Fruit fly (Drosophila melanogaster) Kc167 (cell line): ENCODE data around the gene Cht7.

Experiments used
- Myc ChIP-seq: fragments of >200 bp; optimal IDR thresholded peaks from 2 replicates; lab custom pipeline; 2017; ENCODE audit warnings: missing external identifiers
- Sin3A ChIP-seq: fragments of >200 bp; optimal IDR thresholded peaks from 2 replicates; lab custom pipeline; 2018; ENCODE audit warnings: missing external identifiers
- h ChIP-seq: fragments of >200 bp; optimal IDR thresholded peaks from 3 replicates; lab custom pipeline; 2018; ENCODE audit warnings: missing external identifiers
- insv ChIP-seq: fragments of >200 bp; optimal IDR thresholded peaks from 3 replicates; lab custom pipeline; 2018; ENCODE audit warnings: missing external identifiers
- psq ChIP-seq: fragments of >200 bp; optimal IDR thresholded peaks from 2 replicates; lab custom pipeline; 2017; ENCODE audit warnings: missing external identifiers
- ttk ChIP-seq: sonication (Bioruptor generic); optimal IDR thresholded peaks from 2 replicates; lab custom pipeline; 2017; ENCODE audit warnings: missing external identifiers

Gene Cht7

DNA sequence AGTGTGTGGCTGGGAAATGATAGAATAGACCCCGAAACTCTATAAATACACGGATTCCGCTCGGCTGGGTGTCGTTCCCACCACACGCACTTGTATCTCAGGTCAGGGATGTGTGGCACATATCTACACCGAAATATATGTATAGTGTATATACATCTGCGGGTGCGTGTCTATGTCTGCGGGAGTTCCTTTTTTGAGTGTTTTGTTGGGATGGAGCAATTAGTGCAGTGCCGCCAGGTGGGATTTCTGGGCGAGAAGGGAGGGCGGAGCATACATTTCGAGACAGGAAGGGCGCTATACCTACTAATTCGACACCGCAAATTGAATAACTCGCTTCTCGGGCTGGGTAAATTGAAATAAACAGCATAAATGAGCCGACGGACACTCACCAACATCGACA is 19.7 kb upstream of the Cht7 start:
- no peak for TF ChIP-seq Myc (lab: Kevin White, UChicago)
- no peak for TF ChIP-seq insv (lab: Kevin White, UChicago)
- no peak for TF ChIP-seq ttk (lab: Kevin White, UChicago)
- TF ChIP-seq h (lab: Kevin White, UChicago) = no peak
- TF ChIP-seq psq (lab: Kevin White, UChicago) = no peak
- TF ChIP-seq Sin3A = no peak

DNA sequence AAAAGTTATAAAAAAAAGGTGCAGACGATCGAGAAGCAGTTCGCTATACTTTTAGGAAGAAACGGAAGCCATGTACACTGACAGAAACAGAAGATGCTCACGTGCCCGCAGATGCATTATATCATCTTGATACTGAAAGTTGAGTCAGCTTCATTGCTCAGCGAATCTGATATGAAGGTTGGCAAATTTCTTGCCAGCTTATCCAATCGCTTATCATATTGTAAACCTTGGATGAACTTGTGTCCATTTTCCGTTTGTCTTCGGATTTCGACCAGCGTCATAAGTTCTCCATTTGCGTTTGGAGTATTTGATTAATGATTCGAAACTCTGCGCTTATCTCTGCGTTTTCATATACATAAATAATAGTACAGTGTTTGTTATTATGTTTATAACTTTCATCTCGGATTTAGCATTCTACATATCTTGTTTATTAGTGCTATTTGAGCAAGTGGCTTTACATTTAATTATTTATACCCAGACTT is 18.9 kb upstream of the Cht7 start:
- TF ChIP-seq Sin3A = no peak
- TF ChIP-seq ttk (lab: Kevin White, UChicago) = no peak
- TF ChIP-seq insv (lab: Kevin White, UChicago) = no peak
- TF ChIP-seq psq (lab: Kevin White, UChicago) = no peak
- no peak for TF ChIP-seq Myc (lab: Kevin White, UChicago)
- no peak for TF ChIP-seq h (lab: Kevin White, UChicago)

- TF ChIP-seq Myc (lab: Kevin White, UChicago) (no peak), psq (lab: Kevin White, UChicago) (no peak), h (lab: Kevin White, UChicago) (no peak), Sin3A (no peak), insv (lab: Kevin White, UChicago) (no peak), ttk (lab: Kevin White, UChicago) (no peak)
Observed at dm6 chr3L:3124939-3125648, 18.3 kb upstream of the Cht7 start.

dm6 chr3L:3124519-3124918 is 17.8 kb upstream of the Cht7 start:
- TF ChIP-seq insv (lab: Kevin White, UChicago) (no peak), ttk (lab: Kevin White, UChicago) (no peak), Sin3A (no peak), Myc (lab: Kevin White, UChicago) (no peak), h (lab: Kevin White, UChicago) (no peak), psq (lab: Kevin White, UChicago) (no peak)

- TF ChIP-seq Myc (lab: Kevin White, UChicago) = no peak
- no peak for TF ChIP-seq h (lab: Kevin White, UChicago)
- no peak for TF ChIP-seq psq (lab: Kevin White, UChicago)
- no peak for TF ChIP-seq Sin3A
- no peak for TF ChIP-seq insv (lab: Kevin White, UChicago)
- no peak for TF ChIP-seq ttk (lab: Kevin White, UChicago)
Observed at dm6 chr3L:3122688-3123316, 16.0 kb upstream of the Cht7 start.

- TF ChIP-seq insv (lab: Kevin White, UChicago) (no peak), ttk (lab: Kevin White, UChicago) (no peak), h (lab: Kevin White, UChicago) (no peak), psq (lab: Kevin White, UChicago) (no peak), Myc (lab: Kevin White, UChicago) (no peak), Sin3A (no peak)
Observed at dm6 chr3L:3121769-3122432, 15.1 kb upstream of the Cht7 start.

DNA sequence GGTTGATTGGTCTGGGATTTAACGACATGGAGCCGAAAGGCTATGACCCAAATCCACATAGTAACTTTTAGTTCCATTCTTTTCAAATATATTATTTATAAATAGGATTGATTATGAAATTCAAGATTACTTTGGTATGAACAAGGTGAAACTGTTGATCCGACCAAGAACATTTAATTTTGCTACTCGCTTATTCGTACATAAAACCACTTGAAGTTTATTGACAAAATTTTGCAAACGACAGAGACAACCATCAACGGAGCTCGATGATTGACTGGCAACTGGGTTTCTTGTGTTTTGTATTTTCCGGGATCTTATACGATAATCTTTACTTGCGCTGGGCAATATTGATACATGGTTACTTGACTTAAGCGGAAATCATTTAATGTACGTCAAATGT is 7.6 kb upstream of the Cht7 start, which contains the start of gene CG45067:
CG45067 (minus strand) TSS at position 101 of the 400 bp plus-strand sequence.
- no peak for TF ChIP-seq insv (lab: Kevin White, UChicago)
- no peak for TF ChIP-seq Myc (lab: Kevin White, UChicago)
- no peak for TF ChIP-seq h (lab: Kevin White, UChicago)
- TF ChIP-seq Sin3A = no peak
- no peak for TF ChIP-seq ttk (lab: Kevin White, UChicago)
- TF ChIP-seq psq (lab: Kevin White, UChicago) = no peak

DNA sequence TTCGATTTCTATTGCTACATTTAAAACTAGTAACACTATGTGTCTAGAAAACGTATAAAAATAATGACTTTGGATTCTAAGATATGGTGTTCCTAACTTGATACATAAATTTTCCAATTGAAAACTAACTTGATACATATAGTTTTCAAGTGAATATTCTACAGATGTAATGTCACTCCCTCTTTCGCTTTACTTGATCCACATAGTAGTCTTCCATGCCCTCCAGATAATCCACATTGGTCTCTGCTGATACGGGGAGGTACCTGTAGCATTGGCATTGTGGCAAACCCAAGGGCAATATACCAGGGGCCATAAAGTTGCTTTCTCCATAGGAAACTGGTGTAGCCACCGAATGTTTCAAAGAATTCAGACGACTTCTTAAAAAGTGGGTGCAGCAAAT is 4.4 kb upstream of the Cht7 start, which contains the start of gene CG45066:
CG45066 (minus strand) TSS at position 101 of the 400 bp plus-strand sequence.
- TF ChIP-seq Myc (lab: Kevin White, UChicago) (no peak), insv (lab: Kevin White, UChicago) (no peak), h (lab: Kevin White, UChicago) (no peak), Sin3A (no peak), psq (lab: Kevin White, UChicago) (no peak), ttk (lab: Kevin White, UChicago) (no peak)

dm6 chr3L:3109417-3110090 is 2.8 kb upstream of the Cht7 start:
- no peak for TF ChIP-seq Sin3A
- TF ChIP-seq Myc (lab: Kevin White, UChicago) = no peak
- no peak for TF ChIP-seq ttk (lab: Kevin White, UChicago)
- TF ChIP-seq h (lab: Kevin White, UChicago) = no peak
- TF ChIP-seq psq (lab: Kevin White, UChicago) = no peak
- TF ChIP-seq insv (lab: Kevin White, UChicago) = no peak

DNA sequence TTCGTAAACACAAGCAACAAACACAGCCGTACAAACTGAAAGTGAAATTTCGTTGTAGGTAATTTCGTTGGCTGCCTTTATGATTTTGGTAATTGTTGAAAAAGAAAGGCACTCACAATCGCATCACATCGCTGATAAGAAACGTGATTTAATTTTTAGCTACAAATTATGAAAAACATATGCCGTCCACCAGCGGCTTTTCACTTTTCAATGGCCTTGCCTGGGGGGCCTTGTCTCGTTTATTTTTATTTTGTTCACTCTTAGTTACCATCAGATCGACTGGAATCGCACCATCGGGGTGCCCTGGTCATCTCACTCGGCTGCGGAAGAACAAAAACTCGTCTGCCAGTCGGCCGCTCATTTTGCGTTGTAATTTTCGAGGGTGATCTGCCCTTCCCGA is 2.2 kb upstream of the Cht7 start:
- TF ChIP-seq psq (lab: Kevin White, UChicago) (no peak), h (lab: Kevin White, UChicago) (no peak), Myc (lab: Kevin White, UChicago) (no peak), Sin3A (no peak)
